Worm (Caenorhabditis elegans): ENCODE data around the gene srv-25.
A peak's percentile ranks its signal among the peaks of the same experiment; 100 is the strongest.

The srv-25 gene

ce11 chrIV:6329339-6329738, 25.8 kb upstream of the srv-25 start, which contains the start of gene seu-1:
TSS of gene seu-1 (plus strand) at chrIV:6329639.
- no peak for TF ChIP-seq drap-1 (GFP tag; optimal IDR thresholded peaks at IDR 0.05)

- TF ChIP-seq lin-32 (GFP tag; optimal IDR thresholded peaks at IDR 0.05): no peak
- no peak for TF ChIP-seq cnd-1 (tag; optimal IDR thresholded peaks at IDR 0.05)
- no peak for TF ChIP-seq blmp-1 (tag; optimal IDR thresholded peaks at IDR 0.05)
- TF ChIP-seq elt-1 (tag; optimal IDR thresholded peaks at IDR 0.05; ENCODE audit: borderline replicate concordance, insufficient read depth): no peak
- TF ChIP-seq lsy-2 (tag; optimal IDR thresholded peaks at IDR 0.05): no peak
- TF ChIP-seq ham-2 (GFP tag; optimal IDR thresholded peaks at IDR 0.05): no peak
- TF ChIP-seq zip-8 (tag; optimal IDR thresholded peaks at IDR 0.05): no peak
- TF ChIP-seq mls-2 (tag; optimal IDR thresholded peaks at IDR 0.05): no peak
- TF ChIP-seq M03D4.4 (tag; optimal IDR thresholded peaks at IDR 0.05): no peak
- TF ChIP-seq mab-5 (tag; optimal IDR thresholded peaks at IDR 0.05): no peak
- TF ChIP-seq sem-2 (GFP tag; optimal IDR thresholded peaks at IDR 0.05): no peak
- no peak for TF ChIP-seq unc-39 (tag; optimal IDR thresholded peaks at IDR 0.05)
- TF ChIP-seq sptf-1 (tag; optimal IDR thresholded peaks at IDR 0.05): no peak
- TF ChIP-seq elt-3 (tag; optimal IDR thresholded peaks at IDR 0.05): no peak
- TF ChIP-seq hlh-1 (tag; optimal IDR thresholded peaks at IDR 0.05): no peak
- TF ChIP-seq flh-1 (GFP tag; optimal IDR thresholded peaks at IDR 0.05): no peak
- TF ChIP-seq ces-1 (GFP tag; optimal IDR thresholded peaks at IDR 0.05): no peak
- no peak for TF ChIP-seq nhr-12 (tag; optimal IDR thresholded peaks at IDR 0.05)
- TF ChIP-seq ztf-11 (tag; optimal IDR thresholded peaks at IDR 0.05): no peak
These were observed 24.7 kb upstream of the srv-25 start for ce11 chrIV:6328198-6328597.

DNA sequence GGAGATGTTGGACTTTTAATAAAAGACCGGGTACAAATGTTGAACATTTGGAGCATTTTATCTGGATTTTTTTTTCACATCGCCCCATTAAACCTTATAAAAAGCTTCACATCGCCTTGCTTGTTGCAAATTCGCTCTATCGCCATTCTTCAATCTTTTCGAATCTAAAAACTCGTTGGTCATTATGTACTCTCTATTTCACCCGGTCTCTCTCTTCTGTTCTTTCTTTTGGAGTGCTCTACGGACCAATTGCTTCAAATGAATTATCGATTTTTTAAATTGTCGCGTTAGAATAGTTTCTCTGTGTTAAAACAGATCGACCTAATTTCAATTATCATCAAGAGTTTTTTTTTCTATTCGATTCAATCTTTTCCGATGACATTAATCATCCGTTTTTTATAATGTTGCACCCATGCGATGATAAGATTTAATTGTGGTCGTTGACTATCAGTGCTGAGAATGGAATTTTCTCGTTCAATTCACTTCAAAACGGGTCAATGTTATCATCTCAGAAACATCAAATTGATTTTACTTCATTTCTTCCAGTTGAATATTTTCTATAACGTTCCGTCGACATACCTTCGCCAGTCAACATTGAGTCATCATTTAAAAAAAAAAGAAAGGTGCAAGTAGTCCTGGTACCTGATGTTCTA, 23.9 kb upstream of the srv-25 start:
- TF ChIP-seq lin-32 (GFP tag; optimal IDR thresholded peaks at IDR 0.05) (no peak), ces-1 (GFP tag; optimal IDR thresholded peaks at IDR 0.05) (peak; percentile 73), hlh-1 (tag; optimal IDR thresholded peaks at IDR 0.05) (no peak), mep-1 (tag; optimal IDR thresholded peaks at IDR 0.05) (peak; percentile 25), pha-4 (tag; optimal IDR thresholded peaks at IDR 0.05) (no peak), unc-120 (tag; optimal IDR thresholded peaks at IDR 0.05; ENCODE audit: poor library complexity, severe bottlenecking) (no peak), elt-1 (tag; optimal IDR thresholded peaks at IDR 0.05; ENCODE audit: borderline replicate concordance, insufficient read depth) (peak; percentile 15), sem-2 (GFP tag; optimal IDR thresholded peaks at IDR 0.05) (no peak), elt-3 (tag; optimal IDR thresholded peaks at IDR 0.05) (no peak), unc-39 (tag; optimal IDR thresholded peaks at IDR 0.05) (no peak), cnd-1 (tag; optimal IDR thresholded peaks at IDR 0.05) (no peak), bed-3 (GFP tag; optimal IDR thresholded peaks at IDR 0.05) (no peak), ceh-39 (tag; optimal IDR thresholded peaks at IDR 0.05) (peak; percentile 55)

ce11 chrIV:6326448-6326847, 22.9 kb upstream of the srv-25 start, which contains the start of gene lsm-8:
TSS of gene lsm-8 (plus strand) at chrIV:6326526.
- no peak for TF ChIP-seq nhr-2 (tag; optimal IDR thresholded peaks at IDR 0.05)

DNA sequence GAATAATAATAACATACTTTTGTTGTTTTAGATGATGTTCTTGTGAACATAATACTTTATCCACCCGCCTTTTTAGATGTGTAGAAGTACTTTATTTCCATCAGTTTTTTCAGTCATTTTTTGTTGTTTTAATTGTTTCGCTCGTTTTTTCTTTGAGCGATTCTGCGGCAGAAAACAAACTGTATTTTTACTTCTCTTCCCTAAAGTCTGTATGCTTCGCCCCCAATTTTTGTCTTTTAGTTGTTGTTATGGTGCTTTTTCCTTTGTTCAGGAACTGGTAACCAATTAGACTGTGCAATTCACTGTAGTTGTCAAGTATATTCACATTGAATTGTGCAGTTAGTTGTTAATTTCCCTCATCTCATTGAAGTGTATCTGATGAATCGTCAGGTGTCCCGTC, 22.2 kb upstream of the srv-25 start:
- TF ChIP-seq mab-5 (tag; optimal IDR thresholded peaks at IDR 0.05): no peak
- no peak for TF ChIP-seq ces-1 (GFP tag; optimal IDR thresholded peaks at IDR 0.05)
- no peak for TF ChIP-seq sptf-1 (tag; optimal IDR thresholded peaks at IDR 0.05)
- TF ChIP-seq cnd-1 (tag; optimal IDR thresholded peaks at IDR 0.05): no peak
- no peak for TF ChIP-seq ceh-43 (GFP tag; optimal IDR thresholded peaks at IDR 0.05)

DNA sequence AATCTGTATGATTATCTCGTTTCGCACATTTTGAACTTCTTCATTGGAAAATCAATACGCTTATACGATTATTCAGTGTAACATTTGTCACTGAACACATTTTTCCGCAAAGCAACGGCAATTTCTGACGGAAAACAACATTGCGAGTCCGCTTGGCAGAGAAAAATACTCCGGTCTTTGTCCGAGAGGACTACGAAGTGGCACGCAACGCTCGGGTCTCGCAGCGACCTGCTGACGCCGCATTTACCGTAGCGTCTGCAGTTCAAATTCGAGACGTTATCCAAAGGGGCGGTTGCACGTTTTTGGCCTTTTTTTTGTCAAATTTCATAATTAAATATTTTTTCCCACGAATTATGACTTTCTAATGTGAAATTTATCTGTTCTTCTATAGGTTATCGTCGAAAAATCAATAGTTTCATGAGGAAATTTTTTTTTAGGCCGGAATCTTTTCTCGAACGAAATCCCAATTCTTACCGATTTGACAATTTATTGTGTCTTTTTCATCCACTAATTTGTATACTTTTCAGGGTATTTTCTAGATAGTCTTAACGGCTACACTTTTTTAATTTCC, 20.2 kb upstream of the srv-25 start, which contains the start of gene sqd-1:
Gene sqd-1 (plus strand): TSS at position 521 of the 571 bp plus-strand sequence.
- TF ChIP-seq unc-39 (tag; optimal IDR thresholded peaks at IDR 0.05) (no peak), lsy-2 (tag; optimal IDR thresholded peaks at IDR 0.05) (peak; percentile 97), pha-4 (tag; optimal IDR thresholded peaks at IDR 0.05) (peak; percentile 98), ceh-39 (tag; optimal IDR thresholded peaks at IDR 0.05) (peak; percentile 80), cnd-1 (tag; optimal IDR thresholded peaks at IDR 0.05) (peak; percentile 65), tbx-8 (GFP tag; optimal IDR thresholded peaks at IDR 0.05) (no peak), ceh-83 (GFP tag; optimal IDR thresholded peaks at IDR 0.05) (no peak), unc-120 (tag; optimal IDR thresholded peaks at IDR 0.05; ENCODE audit: poor library complexity, severe bottlenecking) (peak; percentile 68), nhr-237 (tag; optimal IDR thresholded peaks at IDR 0.05) (peak; percentile 93), ham-2 (GFP tag; optimal IDR thresholded peaks at IDR 0.05) (peak; percentile 64), nhr-76 (tag; optimal IDR thresholded peaks at IDR 0.05) (no peak), nhr-12 (tag; optimal IDR thresholded peaks at IDR 0.05) (no peak), hlh-1 (tag; optimal IDR thresholded peaks at IDR 0.05) (peak; percentile 78), mep-1 (tag; optimal IDR thresholded peaks at IDR 0.05) (peak; percentile 84), bed-3 (GFP tag; optimal IDR thresholded peaks at IDR 0.05) (peak; percentile 22), ces-1 (GFP tag; optimal IDR thresholded peaks at IDR 0.05) (peak; percentile 76), nhr-28 (tag; optimal IDR thresholded peaks at IDR 0.05) (no peak), sptf-1 (tag; optimal IDR thresholded peaks at IDR 0.05) (peak; percentile 86), mab-5 (tag; optimal IDR thresholded peaks at IDR 0.05) (no peak), drap-1 (GFP tag; optimal IDR thresholded peaks at IDR 0.05) (peak; percentile 72), nhr-2 (tag; optimal IDR thresholded peaks at IDR 0.05) (peak; percentile 46), unc-62 (GFP tag; optimal IDR thresholded peaks at IDR 0.05) (peak; percentile 69), M03D4.4 (tag; optimal IDR thresholded peaks at IDR 0.05) (peak; percentile 76), zip-8 (tag; optimal IDR thresholded peaks at IDR 0.05) (no peak), ztf-11 (tag; optimal IDR thresholded peaks at IDR 0.05) (no peak), sem-2 (GFP tag; optimal IDR thresholded peaks at IDR 0.05) (no peak), ceh-43 (GFP tag; optimal IDR thresholded peaks at IDR 0.05) (no peak), lin-13 (tag; optimal IDR thresholded peaks at IDR 0.05) (peak; percentile 92), lin-32 (GFP tag; optimal IDR thresholded peaks at IDR 0.05) (peak; percentile 47), mls-2 (tag; optimal IDR thresholded peaks at IDR 0.05) (peak; percentile 72)
